Fruit fly (Drosophila melanogaster): ENCODE measurements around the gene CG5004.

- TF ChIP-seq psq (GFP tag; optimal IDR thresholded peaks at IDR 0.05) = no peak
- peak; percentile 64 for TF ChIP-seq Sp1 (GFP tag; optimal IDR thresholded peaks at IDR 0.05)
- no peak for TF ChIP-seq Jra (GFP tag; optimal IDR thresholded peaks at IDR 0.05)
- no peak for TF ChIP-seq sage (GFP tag; optimal IDR thresholded peaks at IDR 0.05)
- no peak for TF ChIP-seq fru (GFP tag; optimal IDR thresholded peaks at IDR 0.05)
- TF ChIP-seq h (GFP tag; optimal IDR thresholded peaks at IDR 0.05) = no peak
- no peak for TF ChIP-seq Hr78 (GFP tag; optimal IDR thresholded peaks at IDR 0.05)
- no peak for TF ChIP-seq GATAd (GFP tag; optimal IDR thresholded peaks at IDR 0.05)
- TF ChIP-seq usp (GFP tag; optimal IDR thresholded peaks at IDR 0.05) = no peak
- no peak for TF ChIP-seq brk (GFP tag; optimal IDR thresholded peaks at IDR 0.05)
Measured at dm6 chrX:17109673-17110072, 2.3 kb downstream of the CG5004 start.

All from whole organism, wandering third instar larva.